Worm (Caenorhabditis elegans) whole organism, late embryonic: ENCODE measurements around the gene R01H2.2.

Experiments
- ahr-1 ChIP-seq: sonication (generic microtip); optimal IDR thresholded peaks from 2 replicates; lab custom pipeline; 2016; ENCODE audit warnings: missing genetic modification characterization, missing compliant biosample characterization
- fax-1 ChIP-seq: sonication (generic microtip); optimal IDR thresholded peaks from 2 replicates; lab custom pipeline; 2016; ENCODE audit warnings: missing genotype, missing genetic modification characterization, missing compliant biosample characterization
- nhr-11 ChIP-seq: fragments of 150-350 bp; optimal IDR thresholded peaks from 2 replicates; lab custom pipeline; 2014; ENCODE audit warnings: missing biosample characterization, missing genetic modification characterization
- pax-1 ChIP-seq: fragments of 150-350 bp; optimal IDR thresholded peaks from 2 replicates; lab custom pipeline; 2014; ENCODE audit warnings: missing biosample characterization, missing genetic modification characterization
- pqm-1 ChIP-seq: sonication (generic microtip); optimal IDR thresholded peaks from 2 replicates; lab custom pipeline; 2016; ENCODE audit warnings: missing genetic modification characterization, missing compliant biosample characterization
- sdc-2 ChIP-seq: sonication (generic microtip); optimal IDR thresholded peaks from 2 replicates; lab custom pipeline; 2016; ENCODE audit warnings: missing genotype, missing genetic modification characterization, missing compliant biosample characterization
- tbx-2 ChIP-seq: sonication (generic microtip); optimal IDR thresholded peaks from 2 replicates; lab custom pipeline; 2016; ENCODE audit warnings: missing genetic modification characterization, missing compliant biosample characterization
- unc-3 ChIP-seq, 2 experiments: fragments of 200-800 bp in 1 of 2; sonication (Bioruptor generic) in 1 of 2; sonication (generic microtip) in 1 of 2; conservative IDR thresholded peaks in 1 of 2; optimal IDR thresholded peaks in 1 of 2; 2 replicates each; pipeline versions ENCODE4 v1.3.6 to Lab custom; 2016 to 2022; ENCODE audit warnings: missing compliant biosample characterization in 2 of 2, missing genetic modification characterization in 2 of 2, missing genetic modification reagents in 1 of 2
- unc-86 ChIP-seq: sonication (generic microtip); optimal IDR thresholded peaks from 2 replicates; lab custom pipeline; 2016; ENCODE audit warnings: missing genetic modification characterization, missing compliant biosample characterization

DNA sequence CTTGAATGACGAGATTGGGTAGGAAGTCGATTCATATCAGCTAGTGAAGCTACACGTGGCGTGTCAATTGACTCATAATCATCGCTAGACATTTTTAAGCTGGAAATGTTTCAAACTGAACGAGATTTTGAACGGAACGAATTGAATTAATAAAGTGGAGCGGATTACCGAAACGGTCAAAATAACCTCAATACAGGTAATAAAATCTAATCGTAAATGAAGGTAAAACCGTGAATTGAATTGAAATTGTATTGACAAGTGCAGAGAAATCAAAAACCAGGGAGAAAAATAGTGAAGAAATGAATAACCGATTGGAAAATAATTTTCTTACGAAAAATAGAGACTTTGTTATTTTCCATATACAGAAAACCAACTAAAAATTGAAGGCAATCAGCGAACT is 27.2 kb upstream of the R01H2.2 start, which contains the start of gene cyk-1:
- TF ChIP-seq pqm-1 (tag; lab: Kevin White, UChicago): no peak
- TF ChIP-seq tbx-2 (tag; lab: Kevin White, UChicago): no peak
- no peak for TF ChIP-seq fax-1 (tag; lab: Kevin White, UChicago)
- TF ChIP-seq nhr-11 (tag; lab: Kevin White, UChicago): no peak
- no peak for TF ChIP-seq unc-86 (tag; lab: Kevin White, UChicago)
- no peak for TF ChIP-seq unc-3 (GFP tag; conservative IDR thresholded peaks at IDR 0.05; lab: Robert Waterston, UW)
- no peak for TF ChIP-seq unc-3 (tag; optimal IDR thresholded peaks at IDR 0.05; lab: Kevin White, UChicago)
- TF ChIP-seq pax-1 (tag; lab: Kevin White, UChicago): no peak
- TF ChIP-seq ahr-1 (tag; lab: Kevin White, UChicago): no peak
- TF ChIP-seq sdc-2 (tag; lab: Kevin White, UChicago): no peak
